Fruit fly (Drosophila melanogaster) whole organism, prepupa: ENCODE results near the gene qin.
A peak's percentile ranks its signal among the peaks of the same experiment; 100 is the strongest.

Experiments used
- CG10631 ChIP-seq: fragments of 200-800 bp; sonication (Bioruptor generic); optimal IDR thresholded peaks from 2 replicates; lab custom pipeline; 2016; ENCODE audit warnings: missing biosample characterization, missing genetic modification characterization
- CG10669 ChIP-seq: fragments of 200-800 bp; sonication (Bioruptor generic); optimal IDR thresholded peaks from 3 replicates; lab custom pipeline; 2018; ENCODE audit warnings: missing biosample characterization, mild to moderate bottlenecking, missing genetic modification characterization, moderate library complexity
- CG11294 ChIP-seq: fragments of 200-800 bp; sonication (Bioruptor generic); IDR thresholded peaks from 2 replicates; pipeline ENCODE4 v1.3.6; 2022; ENCODE audit warnings: missing biosample characterization, missing genetic modification characterization
- CG11762 ChIP-seq: fragments of 200-800 bp; sonication (Bioruptor generic); optimal IDR thresholded peaks from 3 replicates; lab custom pipeline; 2016; ENCODE audit warnings: missing biosample characterization, missing genetic modification characterization; ENCODE audit not compliant: insufficient read depth
- CG11902 ChIP-seq: fragments of 200-800 bp; sonication (Bioruptor generic); optimal IDR thresholded peaks from 3 replicates; lab custom pipeline; 2016; ENCODE audit warnings: missing biosample characterization, missing genetic modification characterization
- CG15336 ChIP-seq: fragments of 200-800 bp; sonication (Bioruptor generic); IDR thresholded peaks from 2 replicates; pipeline ENCODE4 v1.3.6; 2022; ENCODE audit warnings: missing biosample characterization, missing genetic modification characterization
- CG1621 ChIP-seq: fragments of 200-800 bp; sonication (Bioruptor generic); optimal IDR thresholded peaks from 3 replicates; lab custom pipeline; 2018; ENCODE audit warnings: missing biosample characterization, mild to moderate bottlenecking, missing genetic modification characterization
- CG3032 ChIP-seq: fragments of 200-800 bp; optimal IDR thresholded peaks from 2 replicates; lab custom pipeline; 2019; ENCODE audit warnings: missing biosample characterization, mild to moderate bottlenecking, missing genetic modification characterization, moderate library complexity
- CG31627 ChIP-seq: fragments of 200-800 bp; sonication (Bioruptor generic); optimal IDR thresholded peaks from 3 replicates; lab custom pipeline; 2016; ENCODE audit warnings: missing biosample characterization, missing genetic modification characterization
- CG34406 ChIP-seq: fragments of 200-800 bp; sonication (Bioruptor generic); optimal IDR thresholded peaks from 3 replicates; lab custom pipeline; 2016; ENCODE audit warnings: missing biosample characterization, missing genetic modification characterization
- CG3919 ChIP-seq: fragments of 200-800 bp; sonication (Bioruptor generic); optimal IDR thresholded peaks from 3 replicates; lab custom pipeline; 2016; ENCODE audit warnings: missing biosample characterization, missing genetic modification characterization
- CG4318 ChIP-seq: fragments of 200-800 bp; sonication (Bioruptor generic); optimal IDR thresholded peaks from 3 replicates; lab custom pipeline; 2017; ENCODE audit warnings: missing biosample characterization, mild to moderate bottlenecking, missing genetic modification characterization
- CG6276 ChIP-seq: fragments of 200-800 bp; sonication (Bioruptor generic); optimal IDR thresholded peaks from 2 replicates; lab custom pipeline; 2017; ENCODE audit warnings: missing biosample characterization, mild to moderate bottlenecking, missing genetic modification characterization
- CG6792 ChIP-seq: fragments of 200-800 bp; sonication (Bioruptor generic); optimal IDR thresholded peaks from 3 replicates; lab custom pipeline; 2016; ENCODE audit warnings: missing biosample characterization, missing genetic modification characterization
- CG6808 ChIP-seq: fragments of 200-800 bp; sonication (Bioruptor generic); optimal IDR thresholded peaks from 3 replicates; lab custom pipeline; 2017; ENCODE audit warnings: missing biosample characterization, missing genetic modification characterization, mild to moderate bottlenecking, moderate library complexity, missing genetic modification reagents
- CG6854 ChIP-seq: fragments of 200-800 bp; sonication (Bioruptor generic); optimal IDR thresholded peaks from 2 replicates; lab custom pipeline; 2017; ENCODE audit warnings: missing biosample characterization, mild to moderate bottlenecking, missing genetic modification characterization
- CG7368 ChIP-seq: fragments of 200-800 bp; sonication (Bioruptor generic); optimal IDR thresholded peaks from 3 replicates; lab custom pipeline; 2016; ENCODE audit warnings: missing biosample characterization, missing genetic modification characterization
- CG8119 ChIP-seq: fragments of 200-800 bp; sonication (Bioruptor generic); IDR thresholded peaks from 3 replicates; pipeline ENCODE4 v1.3.6; 2022; ENCODE audit warnings: missing biosample characterization, missing genetic modification characterization
- CG8319 ChIP-seq: fragments of 200-800 bp; sonication (Bioruptor generic); optimal IDR thresholded peaks from 3 replicates; lab custom pipeline; 2016; ENCODE audit warnings: missing biosample characterization, missing genetic modification characterization
- CG8632 ChIP-seq: fragments of 200-800 bp; sonication (Bioruptor generic); optimal IDR thresholded peaks from 3 replicates; lab custom pipeline; 2016; ENCODE audit warnings: missing biosample characterization, missing genetic modification characterization
- CG9139 ChIP-seq: fragments of 200-800 bp; sonication (Bioruptor generic); optimal IDR thresholded peaks from 3 replicates; lab custom pipeline; 2017; ENCODE audit warnings: missing biosample characterization, mild to moderate bottlenecking, missing genetic modification characterization
- Eip75B ChIP-seq: fragments of 200-800 bp; sonication (Bioruptor generic); optimal IDR thresholded peaks from 3 replicates; lab custom pipeline; 2016; ENCODE audit warnings: missing biosample characterization, missing genetic modification characterization
- Eip78C ChIP-seq: fragments of 200-800 bp; sonication (Bioruptor generic); peaks from one replicate; lab custom pipeline; 2016; ENCODE audit warnings: missing biosample characterization, missing genetic modification characterization
- Eip93F ChIP-seq: fragments of 200-800 bp; sonication (Bioruptor generic); optimal IDR thresholded peaks from 2 replicates; lab custom pipeline; 2016; ENCODE audit warnings: missing biosample characterization, mild to moderate bottlenecking, missing genetic modification characterization
- Ets21C ChIP-seq: fragments of 200-800 bp; sonication (Bioruptor generic); optimal IDR thresholded peaks from 3 replicates; lab custom pipeline; 2016; ENCODE audit warnings: missing biosample characterization, missing genetic modification characterization
- Ets96B ChIP-seq: fragments of 200-800 bp; optimal IDR thresholded peaks from 2 replicates; lab custom pipeline; 2019; ENCODE audit warnings: missing biosample characterization, mild to moderate bottlenecking, missing genetic modification characterization, moderate library complexity
- Gug ChIP-seq: fragments of 200-800 bp; sonication (Bioruptor generic); IDR thresholded peaks from 2 replicates; pipeline ENCODE4 v1.3.6; 2022; ENCODE audit warnings: missing biosample characterization, missing genetic modification characterization
- Hr38 ChIP-seq: sonication (Bioruptor generic); optimal IDR thresholded peaks from 2 replicates; lab custom pipeline; 2016; ENCODE audit warnings: missing biosample characterization, missing genetic modification characterization
- Hr39 ChIP-seq: fragments of 200-800 bp; sonication (Bioruptor generic); optimal IDR thresholded peaks from 2 replicates; lab custom pipeline; 2016; ENCODE audit warnings: missing biosample characterization, missing genetic modification characterization
- Hr4 ChIP-seq: fragments of 200-800 bp; sonication (Bioruptor generic); optimal IDR thresholded peaks from 3 replicates; lab custom pipeline; 2016; ENCODE audit warnings: missing biosample characterization, missing genetic modification characterization
- Met ChIP-seq: fragments of 200-800 bp; sonication (Bioruptor generic); optimal IDR thresholded peaks from 3 replicates; lab custom pipeline; 2016; ENCODE audit warnings: missing biosample characterization, missing genetic modification characterization
- OdsH ChIP-seq: fragments of 200-800 bp; sonication (Bioruptor generic); optimal IDR thresholded peaks from 3 replicates; lab custom pipeline; 2016; ENCODE audit warnings: missing biosample characterization, missing genetic modification characterization
- Smox ChIP-seq: fragments of 200-800 bp; sonication (Bioruptor generic); optimal IDR thresholded peaks from 3 replicates; lab custom pipeline; 2016; ENCODE audit warnings: missing biosample characterization, missing genetic modification characterization
- Sox102F ChIP-seq: fragments of 200-800 bp; sonication (Bioruptor generic); optimal IDR thresholded peaks from 2 replicates; lab custom pipeline; 2016; ENCODE audit warnings: missing biosample characterization, mild to moderate bottlenecking, missing genetic modification characterization
- Sox14 ChIP-seq: fragments of 200-800 bp; sonication (Bioruptor generic); optimal IDR thresholded peaks from 3 replicates; lab custom pipeline; 2016; ENCODE audit warnings: missing biosample characterization, missing genetic modification characterization
- Sox15 ChIP-seq: fragments of 200-800 bp; sonication (Bioruptor generic); optimal IDR thresholded peaks from 3 replicates; lab custom pipeline; 2016; ENCODE audit warnings: missing biosample characterization, missing genetic modification characterization
- acj6 ChIP-seq: fragments of 200-800 bp; sonication (Bioruptor generic); optimal IDR thresholded peaks from 3 replicates; lab custom pipeline; 2016; ENCODE audit warnings: missing biosample characterization, missing genetic modification characterization
- cyc ChIP-seq: fragments of 200-800 bp; sonication (Bioruptor generic); optimal IDR thresholded peaks from 3 replicates; lab custom pipeline; 2016; ENCODE audit warnings: missing biosample characterization, missing genetic modification characterization
- dac ChIP-seq: fragments of 200-800 bp; sonication (Bioruptor generic); optimal IDR thresholded peaks from 2 replicates; lab custom pipeline; 2017; ENCODE audit warnings: missing biosample characterization, mild to moderate bottlenecking, missing genetic modification characterization
- dsx ChIP-seq: fragments of 200-800 bp; optimal IDR thresholded peaks from 3 replicates; lab custom pipeline; 2019; ENCODE audit warnings: missing biosample characterization, mild to moderate bottlenecking, missing genetic modification characterization, moderate library complexity; ENCODE audit not compliant: poor library complexity, severe bottlenecking
- eg ChIP-seq: fragments of 200-800 bp; sonication (Bioruptor generic); IDR thresholded peaks from 3 replicates; pipeline ENCODE4 v1.3.6; 2022; ENCODE audit warnings: missing biosample characterization, missing genetic modification characterization
- esn ChIP-seq: fragments of 200-800 bp; sonication (Bioruptor generic); optimal IDR thresholded peaks from 2 replicates; lab custom pipeline; 2016; ENCODE audit warnings: missing biosample characterization, mild to moderate bottlenecking, missing genetic modification characterization, moderate library complexity
- fd59A ChIP-seq: fragments of 200-800 bp; sonication (Bioruptor generic); optimal IDR thresholded peaks from 2 replicates; lab custom pipeline; 2017; ENCODE audit warnings: missing biosample characterization, mild to moderate bottlenecking, missing genetic modification characterization, missing genetic modification reagents
- fd85E ChIP-seq: fragments of 200-800 bp; sonication (Bioruptor generic); optimal IDR thresholded peaks from 3 replicates; lab custom pipeline; 2016; ENCODE audit warnings: missing biosample characterization, missing genetic modification characterization
- fkh ChIP-seq: fragments of 200-800 bp; sonication (Bioruptor generic); optimal IDR thresholded peaks from 3 replicates; lab custom pipeline; 2017; ENCODE audit warnings: missing biosample characterization, mild to moderate bottlenecking, missing genetic modification characterization, moderate library complexity
- lz ChIP-seq: fragments of 200-800 bp; sonication (Bioruptor generic); optimal IDR thresholded peaks from 3 replicates; lab custom pipeline; 2016; ENCODE audit warnings: missing biosample characterization, missing genetic modification characterization
- pdm3 ChIP-seq: fragments of 200-800 bp; sonication (Bioruptor generic); optimal IDR thresholded peaks from 3 replicates; lab custom pipeline; 2016; ENCODE audit warnings: missing biosample characterization, missing genetic modification characterization
- salr ChIP-seq, 2 experiments: fragments of 200-800 bp; sonication (Bioruptor generic); optimal IDR thresholded peaks; 3 replicates each; lab custom pipeline; 2016 to 2018; ENCODE audit warnings: missing biosample characterization in 2 of 2, missing genetic modification characterization in 2 of 2, mild to moderate bottlenecking in 1 of 2
- spab ChIP-seq: fragments of 200-800 bp; sonication (Bioruptor generic); optimal IDR thresholded peaks from 2 replicates; lab custom pipeline; 2017; ENCODE audit warnings: missing biosample characterization, mild to moderate bottlenecking, missing genetic modification characterization, missing genetic modification reagents
- ss ChIP-seq, 2 experiments: fragments of 200-800 bp; sonication (Bioruptor generic); optimal IDR thresholded peaks; 2 replicates in 1 of 2; 3 replicates in 1 of 2; lab custom pipeline; 2017 to 2018; ENCODE audit warnings: mild to moderate bottlenecking in 2 of 2, missing biosample characterization in 2 of 2, missing genetic modification characterization in 2 of 2, moderate library complexity in 1 of 2
- svp ChIP-seq: fragments of 200-800 bp; sonication (Bioruptor generic); peaks from one replicate; lab custom pipeline; 2016; ENCODE audit warnings: missing biosample characterization, missing genetic modification characterization
- topi ChIP-seq: fragments of 200-800 bp; sonication (Bioruptor generic); optimal IDR thresholded peaks from 3 replicates; lab custom pipeline; 2016; ENCODE audit warnings: missing biosample characterization, missing genetic modification characterization
- vri ChIP-seq: fragments of 200-800 bp; sonication (Bioruptor generic); optimal IDR thresholded peaks from 3 replicates; lab custom pipeline; 2016; ENCODE audit warnings: missing biosample characterization, mild to moderate bottlenecking, missing genetic modification characterization

Gene qin

dm6 chr3R:18633099-18633498 is 42.3 kb downstream of the qin start:
- TF ChIP-seq CG8319 (GFP tag; lab: Kevin White, UChicago) (no peak), fkh (GFP tag; lab: Kevin White, UChicago) (no peak), CG3032 (tag; lab: Kevin White, UChicago) (no peak), ss (GFP tag; optimal IDR thresholded peaks at IDR 0.05; lab: Kevin White, UChicago) (no peak), svp (GFP tag; lab: Kevin White, UChicago) (no peak), Hr38 (GFP tag; lab: Kevin White, UChicago) (no peak), Met (GFP tag; lab: Kevin White, UChicago) (peak; percentile 9), Hr39 (GFP tag; lab: Kevin White, UChicago) (no peak), CG10669 (no peak), fd59A (no peak), CG15336 (GFP tag; lab: Robert Waterston, UW) (0 out of 2 replicates have a peak, but pooled peaks have one; percentile 57), CG11294 (GFP tag; lab: Robert Waterston, UW) (0 out of 2 replicates have a peak, but pooled peaks have one; percentile 23), salr (GFP tag; optimal IDR thresholded peaks at IDR 0.05; lab: Kevin White, UChicago) (no peak), CG34406 (no peak), CG6808 (GFP tag; lab: Kevin White, UChicago) (no peak), CG7368 (no peak), dsx (no peak), Sox102F (peak; percentile 8), lz (GFP tag; lab: Kevin White, UChicago) (no peak), pdm3 (GFP tag; lab: Kevin White, UChicago) (no peak), CG4318 (GFP tag; lab: Kevin White, UChicago) (peak; percentile 18), CG8632 (GFP tag; lab: Kevin White, UChicago) (no peak), Eip93F (GFP tag; lab: Kevin White, UChicago) (no peak), CG31627 (no peak), Eip75B (GFP tag; lab: Kevin White, UChicago) (no peak), Hr4 (peak; percentile 52), Eip78C (GFP tag; lab: Kevin White, UChicago) (peak; percentile 60), CG10631 (GFP tag; lab: Kevin White, UChicago) (no peak), dac (GFP tag; lab: Kevin White, UChicago) (no peak), CG11762 (GFP tag; lab: Kevin White, UChicago) (no peak), vri (GFP tag; lab: Kevin White, UChicago) (no peak), OdsH (GFP tag; lab: Kevin White, UChicago) (peak; percentile 18), fd85E (GFP tag; lab: Kevin White, UChicago) (no peak), spab (GFP tag; lab: Kevin White, UChicago) (no peak), Ets21C (GFP tag; lab: Kevin White, UChicago) (no peak), Sox14 (GFP tag; lab: Kevin White, UChicago) (no peak), CG1621 (tag; lab: Kevin White, UChicago) (no peak), eg (GFP tag; lab: Robert Waterston, UW) (0 out of 3 replicates have a peak, but pooled peaks have one; percentile 47), CG6854 (GFP tag; lab: Kevin White, UChicago) (no peak), CG6276 (GFP tag; lab: Kevin White, UChicago) (peak; percentile 61), Ets96B (tag; lab: Kevin White, UChicago) (no peak), Gug (no peak), Sox15 (GFP tag; lab: Kevin White, UChicago) (no peak), CG8119 (peak; percentile 60; the same call in 2 of the 3 replicates), Smox (GFP tag; lab: Kevin White, UChicago) (no peak), CG9139 (GFP tag; lab: Kevin White, UChicago) (no peak), CG6792 (GFP tag; lab: Kevin White, UChicago) (no peak), cyc (GFP tag; lab: Kevin White, UChicago) (no peak), CG11902 (no peak), topi (GFP tag; lab: Kevin White, UChicago) (no peak), acj6 (GFP tag; lab: Kevin White, UChicago) (no peak), CG3919 (GFP tag; lab: Kevin White, UChicago) (no peak), esn (GFP tag; lab: Kevin White, UChicago) (no peak)
